Worm (Caenorhabditis elegans) whole organism, mixed stage, embryonic: ENCODE measurements around the gene hmgr-1.

Experiments
- ceh-83 ChIP-seq: fragments of 200-800 bp; sonication (Bioruptor generic); optimal IDR thresholded peaks from 2 replicates; lab custom pipeline; 2018; ENCODE audit warnings: mild to moderate bottlenecking, missing genetic modification characterization, missing compliant biosample characterization
- elt-3 ChIP-seq: fragments of 150-350 bp; optimal IDR thresholded peaks from 2 replicates; lab custom pipeline; 2014; ENCODE audit warnings: missing biosample characterization, missing genetic modification characterization
- ham-2 ChIP-seq: fragments of 200-800 bp; sonication (Bioruptor generic); optimal IDR thresholded peaks from 2 replicates; lab custom pipeline; 2018; ENCODE audit warnings: mild to moderate bottlenecking, missing genetic modification characterization, missing compliant biosample characterization
- mep-1 ChIP-seq: fragments of 150-350 bp; optimal IDR thresholded peaks from 2 replicates; lab custom pipeline; 2017; ENCODE audit warnings: missing biosample characterization, missing genetic modification reagents, missing genetic modification characterization, inconsistent platforms
- nhr-28 ChIP-seq: fragments of 150-350 bp; optimal IDR thresholded peaks from 2 replicates; lab custom pipeline; 2014; ENCODE audit warnings: missing biosample characterization, missing genetic modification characterization
- nhr-76 ChIP-seq: sonication (generic microtip); optimal IDR thresholded peaks from 2 replicates; lab custom pipeline; 2017; ENCODE audit warnings: missing biosample characterization, missing genetic modification characterization
- pha-4 ChIP-seq: fragments of 150-350 bp; optimal IDR thresholded peaks from 2 replicates; lab custom pipeline; 2018; ENCODE audit warnings: missing biosample characterization, missing genetic modification reagents, missing genetic modification characterization
- unc-39 ChIP-seq: fragments of 150-350 bp; optimal IDR thresholded peaks from 2 replicates; lab custom pipeline; 2014; ENCODE audit warnings: missing biosample characterization, missing genetic modification characterization
- ztf-11 ChIP-seq: fragments of 150-350 bp; optimal IDR thresholded peaks from 2 replicates; lab custom pipeline; 2014; ENCODE audit warnings: missing biosample characterization, missing genetic modification characterization

DNA sequence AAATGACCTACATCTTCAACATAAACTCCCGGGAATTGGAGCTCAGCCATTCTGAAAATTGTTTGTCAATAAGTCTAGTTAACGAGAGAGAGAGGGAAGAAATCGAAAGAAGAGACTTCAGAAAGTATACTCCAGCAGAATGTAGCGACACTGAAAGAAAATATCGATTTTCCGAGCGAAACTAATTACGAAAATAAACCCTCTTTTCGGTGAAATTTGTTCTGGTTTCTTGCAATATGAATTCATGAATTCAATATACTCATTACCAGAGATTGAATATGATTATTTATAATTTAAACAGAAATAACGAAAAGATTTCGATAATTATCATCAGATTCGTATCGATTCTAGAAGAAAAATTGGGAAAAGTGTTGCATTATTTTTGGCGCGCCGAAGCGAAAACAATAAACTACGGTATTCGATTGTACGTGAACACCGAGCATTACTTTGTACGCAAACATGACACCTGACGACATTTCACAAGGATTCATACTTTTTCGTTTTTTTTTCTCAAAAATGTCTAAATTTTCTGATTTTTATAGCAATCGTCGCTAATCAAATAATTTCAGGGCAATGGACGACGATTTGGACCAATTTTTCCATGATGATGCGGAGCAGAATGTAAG is 22.4 kb downstream of the hmgr-1 start, which contains the start of the genes hmg-4 and T20B12.3:
- TF ChIP-seq ztf-11 (tag; lab: Kevin White, UChicago), result no peak
- TF ChIP-seq mep-1 (tag; lab: Kevin White, UChicago), result no peak
- no peak for TF ChIP-seq elt-3
- TF ChIP-seq unc-39 (tag; lab: Kevin White, UChicago), result no peak
- peak; percentile 16 for TF ChIP-seq pha-4 (tag; lab: Kevin White, UChicago)
- no peak for TF ChIP-seq nhr-28 (tag; lab: Kevin White, UChicago)
- no peak for TF ChIP-seq nhr-76 (tag; lab: Kevin White, UChicago)
- TF ChIP-seq ham-2 (GFP tag; lab: Kevin White, UChicago), result no peak
- no peak for TF ChIP-seq ceh-83 (GFP tag; lab: Kevin White, UChicago)
